Fruit fly (Drosophila melanogaster) whole organism, embryonic: ENCODE data around the gene CG2157.

Source experiments
- CG10431 ChIP-seq: fragments of 200-800 bp; sonication (Bioruptor generic); optimal IDR thresholded peaks from 3 replicates; lab custom pipeline; 2018; ENCODE audit warnings: missing biosample characterization, mild to moderate bottlenecking, missing genetic modification characterization
- CG3065 ChIP-seq: fragments of 200-800 bp; sonication (Bioruptor generic); optimal IDR thresholded peaks from 2 replicates; lab custom pipeline; 2016; ENCODE audit warnings: missing biosample characterization, missing genetic modification characterization
- CG4282 ChIP-seq: fragments of 200-800 bp; sonication (Bioruptor generic); optimal IDR thresholded peaks from 2 replicates; lab custom pipeline; 2016; ENCODE audit warnings: missing biosample characterization, missing genetic modification characterization
- CG8290 ChIP-seq, 3 experiments: fragments of 200-800 bp; sonication (Bioruptor generic); optimal IDR thresholded peaks; 2 replicates each; lab custom pipeline; 2016 to 2019; ENCODE audit warnings: missing biosample characterization in 3 of 3, missing genetic modification characterization in 3 of 3, mild to moderate bottlenecking in 2 of 3, moderate library complexity in 1 of 3
- Dbx ChIP-seq: fragments of 200-800 bp; sonication (Bioruptor generic); IDR thresholded peaks from 3 replicates; pipeline ENCODE4 v1.3.6; 2022; ENCODE audit warnings: missing biosample characterization, missing genetic modification characterization
- Elba2 ChIP-seq: fragments of 200-800 bp; sonication (Bioruptor generic); optimal IDR thresholded peaks from 3 replicates; lab custom pipeline; 2016; ENCODE audit warnings: missing biosample characterization, missing genetic modification characterization
- Rx ChIP-seq: fragments of 200-800 bp; sonication (Bioruptor generic); IDR thresholded peaks from 2 replicates; pipeline ENCODE4 v1.3.6; 2022; ENCODE audit warnings: missing biosample characterization, missing genetic modification characterization
- ase ChIP-seq: fragments of 200-800 bp; sonication (Bioruptor generic); IDR thresholded peaks from 3 replicates; pipeline ENCODE4 v1.3.6; 2022; ENCODE audit warnings: missing biosample characterization, missing genetic modification characterization
- bsh ChIP-seq, 2 experiments: fragments of 200-800 bp; sonication (Bioruptor generic); optimal IDR thresholded peaks; 2 replicates each; lab custom pipeline; 2017 to 2018; ENCODE audit warnings: mild to moderate bottlenecking in 2 of 2, missing biosample characterization in 2 of 2, missing genetic modification characterization in 2 of 2, moderate library complexity in 1 of 2
- gro ChIP-seq: fragments of 200-800 bp; sonication (Bioruptor generic); optimal IDR thresholded peaks from 2 replicates; lab custom pipeline; 2016; ENCODE audit warnings: missing biosample characterization, missing genetic modification characterization
- hkb ChIP-seq, 2 experiments: fragments of 200-800 bp in 1 of 2; fragments of >200 bp in 1 of 2; sonication (Bioruptor generic) in 1 of 2; IDR thresholded peaks in 1 of 2; optimal IDR thresholded peaks in 1 of 2; 2 replicates each; pipeline versions ENCODE4 v1.3.6 to Lab custom; 2017 to 2022; ENCODE audit warnings: missing biosample characterization in 1 of 2, missing genetic modification characterization in 1 of 2
- otp ChIP-seq: fragments of 200-800 bp; sonication (Bioruptor generic); IDR thresholded peaks from 3 replicates; pipeline ENCODE4, ENCODE4 v1.3.6; 2022; ENCODE audit warnings: missing biosample characterization, missing genetic modification characterization

- TF ChIP-seq CG4282 (no peak), CG10431 (GFP tag; lab: Kevin White, UChicago) (no peak), CG8290 (GFP tag; optimal IDR thresholded peaks at IDR 0.05; lab: Kevin White, UChicago) (no peak), CG8290 (tag; optimal IDR thresholded peaks at IDR 0.05; lab: Kevin White, UChicago) (no peak), Rx (no peak), bsh (GFP tag; optimal IDR thresholded peaks at IDR 0.05; lab: Kevin White, UChicago) (no peak), ase (GFP tag; lab: Robert Waterston, UW) (no peak), CG3065 (GFP tag; lab: Kevin White, UChicago) (no peak), otp (GFP tag; lab: Robert Waterston, UW) (no peak), Dbx (GFP tag; lab: Robert Waterston, UW) (no peak), gro (GFP tag; lab: Kevin White, UChicago) (no peak), Elba2 (GFP tag; lab: Kevin White, UChicago) (no peak), hkb (optimal IDR thresholded peaks at IDR 0.05; lab: Kevin White, UChicago) (no peak), hkb (GFP tag; IDR thresholded peaks at IDR 0.05; lab: Robert Waterston, UW) (no peak)
Measured at dm6 chrX:10841717-10842255, 27.3 kb upstream of the CG2157 start, which contains the start of gene CG15209.
